Worm (Caenorhabditis elegans) whole organism, mixed stage, embryonic: ENCODE data around the gene F45E1.2.

Source experiments
- M03D4.4 ChIP-seq: sonication (generic microtip); optimal IDR thresholded peaks from 2 replicates; lab custom pipeline; 2017; ENCODE audit warnings: mild to moderate bottlenecking, missing genetic modification characterization, missing compliant biosample characterization
- lsy-2 ChIP-seq: fragments of 150-350 bp; optimal IDR thresholded peaks from 2 replicates; lab custom pipeline; 2014; ENCODE audit warnings: missing biosample characterization, missing genetic modification characterization
- nhr-2 ChIP-seq: fragments of 150-350 bp; optimal IDR thresholded peaks from 2 replicates; lab custom pipeline; 2014; ENCODE audit warnings: missing biosample characterization, missing genetic modification characterization
- nhr-28 ChIP-seq: fragments of 150-350 bp; optimal IDR thresholded peaks from 2 replicates; lab custom pipeline; 2014; ENCODE audit warnings: missing biosample characterization, missing genetic modification characterization
- nhr-76 ChIP-seq: sonication (generic microtip); optimal IDR thresholded peaks from 2 replicates; lab custom pipeline; 2017; ENCODE audit warnings: missing biosample characterization, missing genetic modification characterization
- pha-4 ChIP-seq: fragments of 150-350 bp; optimal IDR thresholded peaks from 2 replicates; lab custom pipeline; 2018; ENCODE audit warnings: missing biosample characterization, missing genetic modification reagents, missing genetic modification characterization
- snpc-4 ChIP-seq: fragments of 150-350 bp; optimal IDR thresholded peaks from 2 replicates; lab custom pipeline; 2014; ENCODE audit warnings: missing biosample characterization, missing genetic modification characterization
- unc-39 ChIP-seq: fragments of 150-350 bp; optimal IDR thresholded peaks from 2 replicates; lab custom pipeline; 2014; ENCODE audit warnings: missing biosample characterization, missing genetic modification characterization
- unc-62 ChIP-seq: fragments of 150-350 bp; optimal IDR thresholded peaks from 2 replicates; lab custom pipeline; 2014; ENCODE audit warnings: missing biosample characterization, missing genetic modification reagents, missing genetic modification characterization

DNA sequence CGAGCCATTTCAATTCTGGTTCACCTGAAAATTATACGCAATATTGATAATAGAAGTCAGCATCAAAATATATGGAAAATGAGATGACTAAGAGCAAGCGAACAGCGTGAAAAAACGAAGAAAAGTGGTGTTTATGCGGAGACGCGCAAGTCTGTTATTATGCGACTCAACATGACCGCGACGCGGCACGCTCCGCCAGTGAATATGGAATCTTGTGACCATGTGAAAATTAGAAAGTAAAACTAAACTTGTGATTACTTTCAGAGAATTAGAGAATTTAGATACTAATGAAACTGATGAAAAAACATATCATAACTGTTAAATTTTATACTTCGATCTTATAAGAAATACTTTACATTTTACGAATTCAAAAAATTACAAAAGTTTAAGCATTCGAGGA, 21.5 kb upstream of the F45E1.2 start, which contains the start of gene his-71:
- TF ChIP-seq nhr-28 (tag; lab: Kevin White, UChicago), result no peak
- TF ChIP-seq M03D4.4 (tag; lab: Kevin White, UChicago), result no peak
- TF ChIP-seq nhr-76, result no peak
- TF ChIP-seq unc-39, result no peak
- TF ChIP-seq lsy-2 (tag; lab: Kevin White, UChicago), result no peak
- TF ChIP-seq snpc-4, result no peak
- no peak for TF ChIP-seq unc-62 (GFP tag; lab: Kevin White, UChicago)
- no peak for TF ChIP-seq pha-4 (tag; lab: Kevin White, UChicago)
- TF ChIP-seq nhr-2 (tag; lab: Kevin White, UChicago), result no peak
